Worm (Caenorhabditis elegans): ENCODE results near the gene fbxa-84.

DNA sequence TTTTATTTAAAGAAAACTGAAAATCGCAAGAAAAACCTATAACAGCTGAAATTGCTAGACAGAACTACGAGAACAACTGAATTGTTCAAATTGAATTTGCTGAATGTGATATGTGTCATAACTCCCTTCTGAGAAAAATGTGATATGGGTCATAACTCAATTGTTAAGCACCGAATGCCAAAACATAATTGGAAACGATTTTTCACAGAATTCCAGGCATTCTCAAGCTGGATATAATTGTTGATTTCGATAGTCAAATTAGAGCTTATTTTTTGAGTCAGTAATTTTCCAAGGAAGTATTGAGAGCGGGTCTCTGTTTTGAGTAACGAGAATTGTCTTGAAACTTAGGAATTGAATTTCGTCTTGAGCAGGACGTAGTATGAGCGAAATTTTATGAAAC lies 341 bp upstream of the fbxa-84 start:
- TF ChIP-seq W03F9.2 (tag; optimal IDR thresholded peaks at IDR 0.05) (no peak), dao-5 (tag; optimal IDR thresholded peaks at IDR 0.05) (no peak)

Data from whole organism, L4/young adult.